Fruit fly (Drosophila melanogaster) whole organism: ENCODE results near the gene Syx8.

Experiments
- CG8478 ChIP-seq: fragments of >200 bp; optimal IDR thresholded peaks from 2 replicates; lab custom pipeline; 2018; ENCODE audit warnings: inconsistent platforms
- Dll ChIP-seq: fragments of >200 bp; optimal IDR thresholded peaks from 2 replicates; lab custom pipeline; 2017
- EcR ChIP-seq, 2 experiments: fragments of >200 bp; optimal IDR thresholded peaks; 2 replicates each; lab custom pipeline; 2017; ENCODE audit warnings: missing biosample characterization in 2 of 2, missing genetic modification characterization in 2 of 2, missing genetic modification reagents in 2 of 2
- pan ChIP-seq: fragments of >200 bp; optimal IDR thresholded peaks from 2 replicates; lab custom pipeline; 2017
- psq ChIP-seq: fragments of >200 bp; optimal IDR thresholded peaks from 2 replicates; lab custom pipeline; 2017
- usp ChIP-seq: fragments of >200 bp; optimal IDR thresholded peaks from 2 replicates; lab custom pipeline; 2017; ENCODE audit warnings: missing biosample characterization, missing genetic modification characterization, mixed read lengths

Syx8 gene

dm6 chr3L:16586989-16587388 lies at the start of gene Syx8, which contains the start of gene CG32163:
TSS of gene Syx8 (minus strand) at chr3L:16587057.
TSS of gene CG32163 (plus strand) at chr3L:16587157.
- TF ChIP-seq psq (lab: Kevin White, UChicago) (no peak), pan (lab: Kevin White, UChicago) (no peak), EcR (GFP tag; optimal IDR thresholded peaks at IDR 0.05; lab: Kevin White, UChicago) (no peak), Dll (lab: Kevin White, UChicago) (no peak), CG8478 (lab: Kevin White, UChicago) (no peak), usp (no peak)

- TF ChIP-seq EcR (GFP tag; optimal IDR thresholded peaks at IDR 0.05; lab: Kevin White, UChicago) (no peak), Dll (lab: Kevin White, UChicago) (no peak)
Measured at dm6 chr3L:16635566-16636210, 48.8 kb upstream of the Syx8 start.

dm6 chr3L:16634529-16634928 lies 47.7 kb upstream of the Syx8 start:
- TF ChIP-seq psq (lab: Kevin White, UChicago): no peak
- no peak for TF ChIP-seq Dll (lab: Kevin White, UChicago)
- no peak for TF ChIP-seq pan (lab: Kevin White, UChicago)
- TF ChIP-seq CG8478 (lab: Kevin White, UChicago): no peak
- TF ChIP-seq EcR (GFP tag; optimal IDR thresholded peaks at IDR 0.05; lab: Kevin White, UChicago): no peak
- TF ChIP-seq usp: no peak

dm6 chr3L:16634091-16634490 lies 47.2 kb upstream of the Syx8 start:
- no peak for TF ChIP-seq Dll (lab: Kevin White, UChicago)
- no peak for TF ChIP-seq EcR (GFP tag; optimal IDR thresholded peaks at IDR 0.05; lab: Kevin White, UChicago)
- TF ChIP-seq pan (lab: Kevin White, UChicago): no peak
- no peak for TF ChIP-seq CG8478 (lab: Kevin White, UChicago)
- no peak for TF ChIP-seq psq (lab: Kevin White, UChicago)
- TF ChIP-seq usp: no peak

- TF ChIP-seq pan (lab: Kevin White, UChicago) (no peak), Dll (lab: Kevin White, UChicago) (no peak), usp (no peak), psq (lab: Kevin White, UChicago) (no peak), EcR (GFP tag; optimal IDR thresholded peaks at IDR 0.05; lab: Kevin White, UChicago) (no peak), CG8478 (lab: Kevin White, UChicago) (no peak)
Measured at dm6 chr3L:16631844-16632537, 45.1 kb upstream of the Syx8 start.

- TF ChIP-seq usp (no peak), CG8478 (lab: Kevin White, UChicago) (no peak), EcR (GFP tag; optimal IDR thresholded peaks at IDR 0.05; lab: Kevin White, UChicago) (no peak), Dll (lab: Kevin White, UChicago) (no peak), psq (lab: Kevin White, UChicago) (no peak), pan (lab: Kevin White, UChicago) (no peak)
Measured at dm6 chr3L:16629793-16630192, 42.9 kb upstream of the Syx8 start.

- no peak for TF ChIP-seq EcR (GFP tag; optimal IDR thresholded peaks at IDR 0.05; lab: Kevin White, UChicago)
- no peak for TF ChIP-seq CG8478 (lab: Kevin White, UChicago)
- TF ChIP-seq psq (lab: Kevin White, UChicago): no peak
- no peak for TF ChIP-seq pan (lab: Kevin White, UChicago)
- no peak for TF ChIP-seq Dll (lab: Kevin White, UChicago)
- TF ChIP-seq usp: no peak
Measured at dm6 chr3L:16626199-16626598, 39.3 kb upstream of the Syx8 start.

- TF ChIP-seq CG8478 (lab: Kevin White, UChicago): peak; percentile 18
- TF ChIP-seq EcR (GFP tag; optimal IDR thresholded peaks at IDR 0.05; lab: Kevin White, UChicago): no peak
Measured at dm6 chr3L:16615132-16615709, 28.4 kb upstream of the Syx8 start, which contains the start of gene Mo25. TSS of gene Mo25 (minus strand) at chr3L:16615472.

dm6 chr3L:16612972-16613371 lies 26.1 kb upstream of the Syx8 start:
- TF ChIP-seq pan (lab: Kevin White, UChicago) (no peak), EcR (GFP tag; optimal IDR thresholded peaks at IDR 0.05; lab: Kevin White, UChicago) (no peak), Dll (lab: Kevin White, UChicago) (no peak), usp (no peak), psq (lab: Kevin White, UChicago) (no peak), CG8478 (lab: Kevin White, UChicago) (no peak)

- no peak for TF ChIP-seq psq (lab: Kevin White, UChicago)
- TF ChIP-seq Dll (lab: Kevin White, UChicago): no peak
- no peak for TF ChIP-seq usp
- TF ChIP-seq CG8478 (lab: Kevin White, UChicago): no peak
- TF ChIP-seq pan (lab: Kevin White, UChicago): no peak
- no peak for TF ChIP-seq EcR (GFP tag; optimal IDR thresholded peaks at IDR 0.05; lab: Kevin White, UChicago)
Measured at dm6 chr3L:16612152-16612551, 25.3 kb upstream of the Syx8 start, which contains the start of gene CG4101. TSS of gene CG4101 (plus strand) at chr3L:16612486.

dm6 chr3L:16610201-16610600 lies 23.3 kb upstream of the Syx8 start, which contains the start of gene Prosbeta6:
TSS of gene Prosbeta6 (minus strand) at chr3L:16610418.
- no peak for TF ChIP-seq pan (lab: Kevin White, UChicago)
- TF ChIP-seq psq (lab: Kevin White, UChicago): no peak
- TF ChIP-seq CG8478 (lab: Kevin White, UChicago): no peak
- no peak for TF ChIP-seq usp
- TF ChIP-seq EcR (GFP tag; optimal IDR thresholded peaks at IDR 0.05; lab: Kevin White, UChicago): no peak
- TF ChIP-seq Dll (lab: Kevin White, UChicago): no peak
